Worm (Caenorhabditis elegans): ENCODE measurements around the gene F53H2.1.

F53H2.1 gene

DNA sequence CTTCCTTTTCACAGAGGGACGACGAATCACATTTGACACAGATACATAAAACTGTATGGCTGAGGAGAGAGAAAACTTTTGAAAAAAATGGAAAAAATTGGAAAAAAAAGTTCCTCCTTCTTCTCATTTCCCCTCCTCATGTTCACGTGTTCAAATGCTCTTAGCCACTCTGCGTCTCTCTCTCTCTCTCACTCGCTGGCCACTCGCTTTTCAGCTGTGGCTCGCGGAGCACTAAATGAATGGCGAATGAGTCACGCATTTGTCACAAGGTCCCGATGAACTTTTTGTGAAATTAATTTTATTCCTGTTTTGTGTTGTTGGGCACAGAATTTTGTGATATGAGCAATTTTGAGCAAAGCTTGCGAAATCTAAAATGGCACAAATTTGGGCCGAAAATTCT is 30.3 kb downstream of the F53H2.1 start:
- TF ChIP-seq mab-5 (tag; optimal IDR thresholded peaks at IDR 0.05) (no peak), hlh-1 (tag; optimal IDR thresholded peaks at IDR 0.05) (no peak), nhr-2 (tag; optimal IDR thresholded peaks at IDR 0.05) (no peak), lin-13 (tag; optimal IDR thresholded peaks at IDR 0.05) (no peak), ceh-39 (tag; optimal IDR thresholded peaks at IDR 0.05) (no peak), cnd-1 (tag; optimal IDR thresholded peaks at IDR 0.05) (no peak), ham-2 (GFP tag; optimal IDR thresholded peaks at IDR 0.05) (no peak), ceh-43 (GFP tag; optimal IDR thresholded peaks at IDR 0.05) (no peak), lin-32 (GFP tag; optimal IDR thresholded peaks at IDR 0.05) (no peak), blmp-1 (tag; optimal IDR thresholded peaks at IDR 0.05) (no peak), tbx-8 (GFP tag; optimal IDR thresholded peaks at IDR 0.05) (no peak), nhr-28 (tag; optimal IDR thresholded peaks at IDR 0.05) (no peak), flh-1 (GFP tag; optimal IDR thresholded peaks at IDR 0.05) (no peak), unc-62 (GFP tag; optimal IDR thresholded peaks at IDR 0.05) (no peak), bed-3 (GFP tag; optimal IDR thresholded peaks at IDR 0.05) (no peak), sptf-1 (tag; optimal IDR thresholded peaks at IDR 0.05) (no peak), nhr-237 (tag; optimal IDR thresholded peaks at IDR 0.05) (no peak), lsy-2 (tag; optimal IDR thresholded peaks at IDR 0.05) (no peak), M03D4.4 (tag; optimal IDR thresholded peaks at IDR 0.05) (no peak), elt-3 (tag; optimal IDR thresholded peaks at IDR 0.05) (no peak)

DNA sequence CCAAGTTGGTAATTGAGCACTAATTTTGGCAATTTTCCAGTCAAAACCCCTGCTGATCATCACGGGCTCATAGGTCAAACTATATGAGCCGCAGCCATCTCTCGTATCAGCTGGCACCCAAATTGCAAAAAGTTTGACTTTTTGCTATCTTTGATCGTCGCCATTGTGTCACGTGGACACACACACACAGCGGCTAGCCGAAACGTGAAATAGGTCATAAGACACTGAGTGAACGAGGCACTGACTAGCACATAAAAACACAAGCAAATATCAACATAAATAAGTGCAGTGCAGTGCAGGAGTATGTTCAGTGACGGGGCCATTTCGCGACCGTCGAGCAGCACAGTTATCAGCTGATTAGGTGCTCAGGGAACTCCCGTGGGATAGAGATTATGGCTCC is 31.3 kb downstream of the F53H2.1 start:
- TF ChIP-seq lin-32 (GFP tag; optimal IDR thresholded peaks at IDR 0.05), result no peak

DNA sequence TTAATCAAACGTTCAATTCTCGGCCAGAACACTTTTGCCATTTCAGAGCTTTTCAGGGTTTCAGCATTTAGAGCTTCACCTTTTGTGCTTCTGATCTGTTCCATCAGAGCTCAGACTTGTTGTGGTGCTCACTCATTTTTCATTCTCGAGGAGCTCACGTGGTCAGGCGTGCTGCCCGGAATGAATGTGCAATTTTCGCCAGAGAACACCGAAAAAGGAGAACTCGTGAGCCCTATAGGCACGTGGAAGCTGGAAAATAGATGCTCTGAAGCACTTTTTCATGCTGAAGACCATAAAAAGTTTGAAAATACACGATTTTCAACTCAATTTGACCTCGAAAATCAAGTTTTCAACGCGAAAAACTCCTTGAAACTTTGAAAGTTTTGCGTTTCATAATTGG is 32.1 kb downstream of the F53H2.1 start:
- TF ChIP-seq nhr-76 (tag; optimal IDR thresholded peaks at IDR 0.05), result no peak
- TF ChIP-seq unc-62 (GFP tag; optimal IDR thresholded peaks at IDR 0.05), result no peak
- no peak for TF ChIP-seq ceh-43 (GFP tag; optimal IDR thresholded peaks at IDR 0.05)
- no peak for TF ChIP-seq elt-1 (tag; optimal IDR thresholded peaks at IDR 0.05; ENCODE audit: borderline replicate concordance, insufficient read depth)
- no peak for TF ChIP-seq mls-2 (tag; optimal IDR thresholded peaks at IDR 0.05)
- no peak for TF ChIP-seq bed-3 (GFP tag; optimal IDR thresholded peaks at IDR 0.05)
- TF ChIP-seq lin-32 (GFP tag; optimal IDR thresholded peaks at IDR 0.05), result no peak
- TF ChIP-seq elt-3 (tag; optimal IDR thresholded peaks at IDR 0.05), result no peak
- no peak for TF ChIP-seq ztf-11 (tag; optimal IDR thresholded peaks at IDR 0.05)
- TF ChIP-seq lin-13 (tag; optimal IDR thresholded peaks at IDR 0.05), result no peak
- TF ChIP-seq ceh-83 (GFP tag; optimal IDR thresholded peaks at IDR 0.05), result no peak
- TF ChIP-seq sptf-1 (tag; optimal IDR thresholded peaks at IDR 0.05), result no peak
- TF ChIP-seq nhr-12 (tag; optimal IDR thresholded peaks at IDR 0.05), result no peak

ce11 chrV:20422738-20423137 is 35.2 kb downstream of the F53H2.1 start:
- TF ChIP-seq elt-3 (tag; optimal IDR thresholded peaks at IDR 0.05) (no peak), ham-2 (GFP tag; optimal IDR thresholded peaks at IDR 0.05) (no peak), elt-1 (tag; optimal IDR thresholded peaks at IDR 0.05; ENCODE audit: borderline replicate concordance, insufficient read depth) (peak; percentile 5), zip-8 (tag; optimal IDR thresholded peaks at IDR 0.05) (no peak), cnd-1 (tag; optimal IDR thresholded peaks at IDR 0.05) (no peak), ceh-43 (GFP tag; optimal IDR thresholded peaks at IDR 0.05) (no peak), mep-1 (tag; optimal IDR thresholded peaks at IDR 0.05) (peak; percentile 19), pha-4 (tag; optimal IDR thresholded peaks at IDR 0.05) (no peak), sptf-1 (tag; optimal IDR thresholded peaks at IDR 0.05) (no peak), lin-32 (GFP tag; optimal IDR thresholded peaks at IDR 0.05) (no peak), mls-2 (tag; optimal IDR thresholded peaks at IDR 0.05) (no peak), lsy-2 (tag; optimal IDR thresholded peaks at IDR 0.05) (no peak), M03D4.4 (tag; optimal IDR thresholded peaks at IDR 0.05) (no peak)

ce11 chrV:20423428-20423827 is 35.9 kb downstream of the F53H2.1 start:
- TF ChIP-seq ham-2 (GFP tag; optimal IDR thresholded peaks at IDR 0.05), result no peak
- no peak for TF ChIP-seq blmp-1 (tag; optimal IDR thresholded peaks at IDR 0.05)
- TF ChIP-seq nhr-2 (tag; optimal IDR thresholded peaks at IDR 0.05), result no peak
- no peak for TF ChIP-seq unc-62 (GFP tag; optimal IDR thresholded peaks at IDR 0.05)
- no peak for TF ChIP-seq zip-8 (tag; optimal IDR thresholded peaks at IDR 0.05)
- TF ChIP-seq nhr-76 (tag; optimal IDR thresholded peaks at IDR 0.05), result no peak
- TF ChIP-seq ces-1 (GFP tag; optimal IDR thresholded peaks at IDR 0.05), result no peak
- TF ChIP-seq cnd-1 (tag; optimal IDR thresholded peaks at IDR 0.05), result no peak
- no peak for TF ChIP-seq sptf-1 (tag; optimal IDR thresholded peaks at IDR 0.05)
- no peak for TF ChIP-seq mep-1 (tag; optimal IDR thresholded peaks at IDR 0.05)
- no peak for TF ChIP-seq mls-2 (tag; optimal IDR thresholded peaks at IDR 0.05)
- TF ChIP-seq unc-39 (tag; optimal IDR thresholded peaks at IDR 0.05), result no peak
- TF ChIP-seq pha-4 (tag; optimal IDR thresholded peaks at IDR 0.05), result no peak
- TF ChIP-seq nhr-28 (tag; optimal IDR thresholded peaks at IDR 0.05), result no peak
- no peak for TF ChIP-seq lin-32 (GFP tag; optimal IDR thresholded peaks at IDR 0.05)
- TF ChIP-seq nhr-237 (tag; optimal IDR thresholded peaks at IDR 0.05), result no peak

All from whole organism, mixed stage, embryonic.